Worm (Caenorhabditis elegans) whole organism, young adult: ENCODE measurements around the gene sdz-8.

Experiments used
- C06A6.2 ChIP-seq: fragments of 200-800 bp; sonication (Bioruptor generic); conservative IDR thresholded peaks from 2 replicates; pipeline ENCODE4 v1.3.6; 2022; ENCODE audit warnings: missing genetic modification characterization, missing compliant biosample characterization
- F23B12.7 ChIP-seq: sonication (generic microtip); optimal IDR thresholded peaks from 2 replicates; lab custom pipeline; 2017; ENCODE audit warnings: missing genetic modification characterization, mild to moderate bottlenecking, missing compliant biosample characterization, antibody characterized with exemption, moderate library complexity; ENCODE audit not compliant: insufficient read depth
- F39B2.1 ChIP-seq: fragments of 200-800 bp; sonication (Bioruptor generic); IDR thresholded peaks from 2 replicates; pipeline ENCODE4 v1.3.6; 2022; ENCODE audit warnings: missing genetic modification reagents, missing genetic modification characterization, missing compliant biosample characterization
- K11D2.4 ChIP-seq: fragments of 200-800 bp; sonication (Bioruptor generic); IDR thresholded peaks from 2 replicates; pipeline ENCODE4 v1.3.6; 2022; ENCODE audit warnings: missing genetic modification reagents, missing genetic modification characterization, missing compliant biosample characterization
- K12H6.12 ChIP-seq: fragments of 200-800 bp; sonication (Bioruptor generic); optimal IDR thresholded peaks from 2 replicates; lab custom pipeline; 2018; ENCODE audit warnings: mild to moderate bottlenecking, missing genetic modification characterization, missing compliant biosample characterization
- Y53G8AR.9 ChIP-seq: fragments of 200-800 bp; sonication (Bioruptor generic); conservative IDR thresholded peaks from 2 replicates; pipeline ENCODE4 v1.3.6; 2022; ENCODE audit warnings: missing genetic modification reagents, missing genetic modification characterization, missing compliant biosample characterization
- Y67H2A.10 ChIP-seq: fragments of 200-800 bp; sonication (Bioruptor generic); conservative IDR thresholded peaks from 2 replicates; pipeline ENCODE4 v1.3.6; 2022; ENCODE audit warnings: missing genetic modification reagents, missing genetic modification characterization, missing compliant biosample characterization
- akir-1 ChIP-seq: fragments of 200-800 bp; sonication (Bioruptor generic); optimal IDR thresholded peaks from 2 replicates; lab custom pipeline; 2018; ENCODE audit warnings: mild to moderate bottlenecking, missing genetic modification characterization, moderate library complexity, missing compliant biosample characterization
- attf-5 ChIP-seq: fragments of 200-800 bp; sonication (Bioruptor generic); optimal IDR thresholded peaks from 2 replicates; lab custom pipeline; 2018; ENCODE audit warnings: mild to moderate bottlenecking, missing genetic modification characterization, missing compliant biosample characterization
- ccch-3 ChIP-seq: fragments of 200-800 bp; sonication (Bioruptor generic); optimal IDR thresholded peaks from 2 replicates; lab custom pipeline; 2018; ENCODE audit warnings: mild to moderate bottlenecking, missing genetic modification characterization, missing compliant biosample characterization
- cebp-1 ChIP-seq, 2 experiments: fragments of 200-800 bp in 1 of 2; sonication (Bioruptor generic) in 1 of 2; sonication (generic microtip) in 1 of 2; IDR thresholded peaks in 1 of 2; optimal IDR thresholded peaks in 1 of 2; 2 replicates each; pipeline versions ENCODE4 v1.3.6 to Lab custom; 2017 to 2022; ENCODE audit warnings: missing compliant biosample characterization in 2 of 2, missing genetic modification characterization in 2 of 2, mild to moderate bottlenecking in 1 of 2, missing genetic modification reagents in 1 of 2, moderate library complexity in 1 of 2
- ceh-27 ChIP-seq: fragments of 200-800 bp; sonication (Bioruptor generic); optimal IDR thresholded peaks from 2 replicates; lab custom pipeline; 2018; ENCODE audit warnings: mild to moderate bottlenecking, missing genetic modification characterization, moderate library complexity, missing compliant biosample characterization
- chd-7 ChIP-seq: sonication (generic microtip); optimal IDR thresholded peaks from 2 replicates; lab custom pipeline; 2016; ENCODE audit warnings: mild to moderate bottlenecking, missing genetic modification characterization, moderate library complexity, missing compliant biosample characterization
- die-1 ChIP-seq: sonication (generic microtip); optimal IDR thresholded peaks from 2 replicates; lab custom pipeline; 2016; ENCODE audit warnings: missing genotype, mild to moderate bottlenecking, missing genetic modification characterization, missing compliant biosample characterization
- dox-1 ChIP-seq: fragments of 200-800 bp; sonication (Bioruptor generic); IDR thresholded peaks from 2 replicates; pipeline ENCODE4 v1.3.6; 2022; ENCODE audit warnings: missing genetic modification reagents, missing genetic modification characterization, missing compliant biosample characterization
- ets-4 ChIP-seq: fragments of 200-800 bp; sonication (Bioruptor generic); optimal IDR thresholded peaks from 2 replicates; lab custom pipeline; 2018; ENCODE audit warnings: mild to moderate bottlenecking, missing genetic modification characterization, missing compliant biosample characterization
- gei-17 ChIP-seq: fragments of 200-800 bp; sonication (Bioruptor generic); optimal IDR thresholded peaks from 2 replicates; lab custom pipeline; 2018; ENCODE audit warnings: mild to moderate bottlenecking, missing genetic modification characterization, missing compliant biosample characterization
- hlh-12 ChIP-seq: sonication (generic microtip); optimal IDR thresholded peaks from 2 replicates; lab custom pipeline; 2016; ENCODE audit warnings: missing genetic modification characterization, missing compliant biosample characterization
- hmg-1.2 ChIP-seq: fragments of 200-800 bp; sonication (Bioruptor generic); IDR thresholded peaks from 2 replicates; pipeline ENCODE4 v1.3.6; 2022; ENCODE audit warnings: missing genetic modification reagents, missing genetic modification characterization, missing compliant biosample characterization
- lag-1 ChIP-seq: fragments of 200-800 bp; sonication (Bioruptor generic); IDR thresholded peaks from 2 replicates; pipeline ENCODE4 v1.3.6; 2022; ENCODE audit warnings: missing genetic modification reagents, missing genetic modification characterization, missing compliant biosample characterization
- let-607 ChIP-seq, 2 experiments: fragments of 200-800 bp in 1 of 2; sonication (Bioruptor generic) in 1 of 2; sonication (generic microtip) in 1 of 2; optimal IDR thresholded peaks; 2 replicates each; lab custom pipeline; 2016 to 2018; ENCODE audit warnings: mild to moderate bottlenecking in 2 of 2, missing compliant biosample characterization in 2 of 2, missing genetic modification characterization in 2 of 2, moderate library complexity in 2 of 2, missing genotype in 1 of 2
- lin-26 ChIP-seq: fragments of 200-800 bp; sonication (Bioruptor generic); IDR thresholded peaks from 2 replicates; pipeline ENCODE4 v1.3.6; 2022; ENCODE audit warnings: missing genetic modification reagents, missing genetic modification characterization, missing compliant biosample characterization
- lin-35 ChIP-seq, 3 experiments: fragments of 150-350 bp in 2 of 3; sonication (generic microtip) in 1 of 3; optimal IDR thresholded peaks; 2 replicates each; lab custom pipeline; 2014 to 2018; ENCODE audit warnings: missing biosample characterization in 3 of 3, missing genetic modification characterization in 3 of 3, missing genetic modification reagents in 3 of 3
- lin-40 ChIP-seq: sonication (generic microtip); optimal IDR thresholded peaks from 2 replicates; lab custom pipeline; 2016; ENCODE audit warnings: missing genetic modification characterization, mild to moderate bottlenecking, missing compliant biosample characterization, missing genotype, missing genetic modification reagents
- madf-3 ChIP-seq: fragments of 200-800 bp; sonication (Bioruptor generic); IDR thresholded peaks from 2 replicates; pipeline ENCODE4 v1.3.6; 2022; ENCODE audit warnings: missing genetic modification reagents, missing genetic modification characterization, missing compliant biosample characterization
- nhr-27 ChIP-seq: fragments of 200-800 bp; sonication (Bioruptor generic); optimal IDR thresholded peaks from 2 replicates; lab custom pipeline; 2018; ENCODE audit warnings: mild to moderate bottlenecking, missing genetic modification characterization, moderate library complexity, missing compliant biosample characterization
- nhr-80 ChIP-seq: sonication (generic microtip); optimal IDR thresholded peaks from 2 replicates; lab custom pipeline; 2016; ENCODE audit warnings: missing genetic modification characterization, missing compliant biosample characterization
- nhr-90 ChIP-seq: sonication (generic microtip); optimal IDR thresholded peaks from 2 replicates; lab custom pipeline; 2016; ENCODE audit warnings: missing genotype, mild to moderate bottlenecking, missing genetic modification characterization, missing compliant biosample characterization
- repo-1 ChIP-seq: sonication (generic microtip); optimal IDR thresholded peaks from 2 replicates; lab custom pipeline; 2017; ENCODE audit warnings: mild to moderate bottlenecking, missing genetic modification characterization, missing compliant biosample characterization
- rpc-1 ChIP-seq, 2 experiments: fragments of 150-350 bp in 1 of 2; sonication (generic microtip) in 1 of 2; optimal IDR thresholded peaks; 2 replicates each; lab custom pipeline; 2014 to 2018; ENCODE audit warnings: missing biosample characterization in 1 of 2, missing genetic modification characterization in 1 of 2, missing genetic modification reagents in 1 of 2, missing genotype in 1 of 2
- snpc-1.1 ChIP-seq: sonication (generic microtip); optimal IDR thresholded peaks from 2 replicates; lab custom pipeline; 2017; ENCODE audit warnings: missing genetic modification characterization, mild to moderate bottlenecking, missing compliant biosample characterization, antibody characterized with exemption, moderate library complexity, missing genotype, missing genetic modification reagents; ENCODE audit not compliant: insufficient read depth
- snpc-4 ChIP-seq, 5 experiments: fragments of 150-350 bp in 1 of 5; sonication (generic microtip) in 4 of 5; optimal IDR thresholded peaks; 2 replicates each; lab custom pipeline; 2014 to 2018; ENCODE audit warnings: missing genetic modification characterization in 5 of 5, missing biosample characterization in 3 of 5, antibody characterized with exemption in 2 of 5, mild to moderate bottlenecking in 2 of 5, missing compliant biosample characterization in 2 of 5, missing genotype in 2 of 5, moderate library complexity in 2 of 5, missing genetic modification reagents in 1 of 5
- somi-1 ChIP-seq: fragments of 200-800 bp; sonication (Bioruptor generic); optimal IDR thresholded peaks from 2 replicates; lab custom pipeline; 2018; ENCODE audit warnings: mild to moderate bottlenecking, missing genetic modification characterization, missing compliant biosample characterization
- sptf-2 ChIP-seq: fragments of 200-800 bp; sonication (Bioruptor generic); optimal IDR thresholded peaks from 2 replicates; lab custom pipeline; 2018; ENCODE audit warnings: mild to moderate bottlenecking, missing genetic modification characterization, missing compliant biosample characterization
- tbp1 ChIP-seq: fragments of 200-800 bp; sonication (Bioruptor generic); optimal IDR thresholded peaks from 2 replicates; lab custom pipeline; 2018; ENCODE audit warnings: mild to moderate bottlenecking, missing genetic modification characterization, missing compliant biosample characterization
- tlf-1 ChIP-seq: fragments of 200-800 bp; sonication (Bioruptor generic); optimal IDR thresholded peaks from 2 replicates; lab custom pipeline; 2018; ENCODE audit warnings: mild to moderate bottlenecking, missing genetic modification characterization, missing compliant biosample characterization
- unc-62 ChIP-seq: fragments of 150-350 bp; optimal IDR thresholded peaks from 2 replicates; lab custom pipeline; 2014; ENCODE audit warnings: missing biosample characterization, missing genetic modification reagents, missing genetic modification characterization
- zfh-2 ChIP-seq: fragments of 200-800 bp; sonication (Bioruptor generic); conservative IDR thresholded peaks from 2 replicates; pipeline ENCODE4 v1.3.6; 2022; ENCODE audit warnings: missing genetic modification reagents, missing genetic modification characterization, missing compliant biosample characterization
- zim-3 ChIP-seq: sonication (generic microtip); optimal IDR thresholded peaks from 2 replicates; lab custom pipeline; 2017; ENCODE audit warnings: mild to moderate bottlenecking, missing genetic modification characterization, moderate library complexity, missing compliant biosample characterization
- ztf-26 ChIP-seq: sonication (generic microtip); optimal IDR thresholded peaks from 2 replicates; lab custom pipeline; 2017; ENCODE audit warnings: missing genetic modification characterization, missing compliant biosample characterization
- ztf-3 ChIP-seq: fragments of 200-800 bp; sonication (Bioruptor generic); optimal IDR thresholded peaks from 2 replicates; lab custom pipeline; 2018; ENCODE audit warnings: mild to moderate bottlenecking, missing genetic modification characterization, missing compliant biosample characterization
- ztf-6 ChIP-seq: fragments of 200-800 bp; sonication (Bioruptor generic); IDR thresholded peaks from 2 replicates; pipeline ENCODE4 v1.3.6; 2022; ENCODE audit warnings: missing genetic modification reagents, missing genetic modification characterization, missing compliant biosample characterization

The sdz-8 gene

DNA sequence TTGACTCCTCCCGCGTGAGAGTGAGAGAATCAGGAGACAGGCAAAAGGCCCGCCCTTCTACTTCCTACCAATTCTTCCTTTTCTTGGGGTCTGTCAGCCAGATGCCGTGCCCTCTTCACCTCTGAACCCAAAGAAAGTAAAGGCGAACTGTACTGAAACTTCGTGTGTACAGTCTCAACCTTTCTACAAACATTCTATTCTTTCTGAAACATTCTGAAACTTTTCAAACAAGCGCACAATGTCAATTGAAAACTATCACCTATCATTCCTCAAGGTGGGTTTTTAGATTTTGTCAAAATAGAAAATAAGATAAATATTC is 16.5 kb upstream of the sdz-8 start (continued):
- TF ChIP-seq lag-1 (GFP tag; lab: Robert Waterston, UW): no peak
- no peak for TF ChIP-seq let-607 (tag; optimal IDR thresholded peaks at IDR 0.05; lab: Kevin White, UChicago)
- 0 out of 2 replicates have a peak, but pooled peaks have one; percentile 7 for TF ChIP-seq C06A6.2 (GFP tag; lab: Robert Waterston, UW)

DNA sequence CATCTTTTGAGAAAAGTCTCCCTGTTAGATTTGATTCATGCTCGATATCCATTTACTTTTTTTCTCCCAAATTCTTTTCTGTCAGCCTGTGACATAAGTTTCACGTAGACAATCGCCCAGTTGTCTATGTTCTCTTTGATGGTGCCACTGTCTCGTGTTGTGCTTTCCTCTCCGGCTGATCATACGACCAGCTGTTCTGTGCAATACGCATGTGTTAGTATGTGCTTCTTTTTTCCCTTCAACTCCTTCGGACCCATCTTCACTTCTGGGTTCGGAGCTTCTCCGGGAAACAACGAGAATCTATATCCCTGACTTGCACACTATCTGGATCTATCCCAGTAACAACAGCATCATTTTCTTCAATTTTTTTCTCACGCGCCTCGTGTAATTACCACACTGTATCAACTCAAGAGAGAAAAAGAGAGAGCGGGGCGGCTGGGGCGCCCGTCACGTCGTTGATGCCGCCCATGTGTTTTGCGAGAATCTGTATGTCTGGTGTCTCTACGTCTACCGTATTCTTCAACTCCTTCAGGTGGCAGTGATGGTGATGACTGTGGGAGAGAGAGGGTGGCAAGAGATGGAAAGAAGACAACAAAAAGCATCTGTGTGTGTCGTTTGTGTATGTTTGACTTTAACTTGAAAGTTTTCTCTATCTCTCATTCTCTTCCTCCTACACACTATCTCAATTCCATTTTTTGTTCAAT is 16.0 kb upstream of the sdz-8 start:
- TF ChIP-seq attf-5 (GFP tag; lab: Kevin White, UChicago) (peak; percentile 79), madf-3 (GFP tag; lab: Robert Waterston, UW) (0 out of 2 replicates have a peak, but pooled peaks have one; percentile 23), K12H6.12 (tag; lab: Kevin White, UChicago) (peak; percentile 76), let-607 (tag; optimal IDR thresholded peaks at IDR 0.05; lab: Kevin White, UChicago) (peak in 1 of 2 experiments; percentile 64), nhr-90 (peak; percentile 84), ztf-26 (tag; lab: Kevin White, UChicago) (peak; percentile 70), ztf-6 (GFP tag; lab: Robert Waterston, UW) (peak; percentile 64; the same call in 1 of the 2 replicates), dox-1 (GFP tag; lab: Robert Waterston, UW) (peak; percentile 52; the same call in 1 of the 2 replicates), hmg-1.2 (peak; percentile 78), tlf-1 (peak; percentile 42), hlh-12 (no peak), ztf-3 (GFP tag; lab: Kevin White, UChicago) (peak; percentile 34), nhr-80 (tag; lab: Kevin White, UChicago) (peak; percentile 98), lin-35 (GFP tag; optimal IDR thresholded peaks at IDR 0.05; lab: Kevin White, UChicago) (peak in 1 of 3 experiments; percentile 1), F39B2.1 (GFP tag; lab: Robert Waterston, UW) (no peak), unc-62 (GFP tag; lab: Kevin White, UChicago) (peak; percentile 65), somi-1 (GFP tag; lab: Kevin White, UChicago) (peak; percentile 88), zfh-2 (GFP tag; lab: Robert Waterston, UW) (peak; percentile 79), snpc-4 (GFP tag; optimal IDR thresholded peaks at IDR 0.05; lab: Kevin White, UChicago) (no peak), snpc-4 (tag; optimal IDR thresholded peaks at IDR 0.05; lab: Kevin White, UChicago) (peak in 3 of 4 experiments; percentile 10 to 58 (median 54)), snpc-1.1 (tag; lab: Kevin White, UChicago) (no peak), die-1 (tag; lab: Kevin White, UChicago) (peak; percentile 48), Y67H2A.10 (GFP tag; lab: Robert Waterston, UW) (0 out of 2 replicates have a peak, but pooled peaks have one; percentile 38), akir-1 (GFP tag; lab: Kevin White, UChicago) (no peak), nhr-27 (tag; lab: Kevin White, UChicago) (no peak), chd-7 (tag; lab: Kevin White, UChicago) (peak; percentile 69), ccch-3 (GFP tag; lab: Kevin White, UChicago) (no peak), K11D2.4 (0 out of 2 replicates have a peak, but pooled peaks have one; percentile 8), Y53G8AR.9 (GFP tag; lab: Robert Waterston, UW) (0 out of 2 replicates have a peak, but pooled peaks have one; percentile 10), lin-26 (0 out of 2 replicates have a peak, but pooled peaks have one; percentile 49), gei-17 (peak; percentile 20), lin-40 (tag; lab: Kevin White, UChicago) (peak; percentile 78), repo-1 (peak; percentile 59), tbp1 (GFP tag; lab: Kevin White, UChicago) (peak; percentile 22), F23B12.7 (tag; lab: Kevin White, UChicago) (peak; percentile 7), sptf-2 (GFP tag; lab: Kevin White, UChicago) (no peak), cebp-1 (GFP tag; IDR thresholded peaks at IDR 0.05; lab: Robert Waterston, UW) (no peak), cebp-1 (tag; optimal IDR thresholded peaks at IDR 0.05; lab: Kevin White, UChicago) (peak; percentile 77), rpc-1 (optimal IDR thresholded peaks at IDR 0.05; lab: Kevin White, UChicago) (no peak), rpc-1 (tag; optimal IDR thresholded peaks at IDR 0.05; lab: Kevin White, UChicago) (no peak), ets-4 (GFP tag; lab: Kevin White, UChicago) (peak; percentile 28), zim-3 (tag; lab: Kevin White, UChicago) (peak; percentile 16), ceh-27 (GFP tag; lab: Kevin White, UChicago) (peak; percentile 32)
